Worm (Caenorhabditis elegans) whole organism, L4/young adult: ENCODE data around the gene Y39A3B.7.

ENCODE experiments used
- dao-5 ChIP-seq: sonication (generic microtip); optimal IDR thresholded peaks from 2 replicates; lab custom pipeline; 2016; ENCODE audit warnings: missing genotype, missing genetic modification characterization, moderate library complexity, missing compliant biosample characterization
- him-1 ChIP-seq: sonication (generic microtip); optimal IDR thresholded peaks from 2 replicates; lab custom pipeline; 2016; ENCODE audit warnings: missing genotype, missing genetic modification reagents, missing genetic modification characterization, missing compliant biosample characterization

DNA sequence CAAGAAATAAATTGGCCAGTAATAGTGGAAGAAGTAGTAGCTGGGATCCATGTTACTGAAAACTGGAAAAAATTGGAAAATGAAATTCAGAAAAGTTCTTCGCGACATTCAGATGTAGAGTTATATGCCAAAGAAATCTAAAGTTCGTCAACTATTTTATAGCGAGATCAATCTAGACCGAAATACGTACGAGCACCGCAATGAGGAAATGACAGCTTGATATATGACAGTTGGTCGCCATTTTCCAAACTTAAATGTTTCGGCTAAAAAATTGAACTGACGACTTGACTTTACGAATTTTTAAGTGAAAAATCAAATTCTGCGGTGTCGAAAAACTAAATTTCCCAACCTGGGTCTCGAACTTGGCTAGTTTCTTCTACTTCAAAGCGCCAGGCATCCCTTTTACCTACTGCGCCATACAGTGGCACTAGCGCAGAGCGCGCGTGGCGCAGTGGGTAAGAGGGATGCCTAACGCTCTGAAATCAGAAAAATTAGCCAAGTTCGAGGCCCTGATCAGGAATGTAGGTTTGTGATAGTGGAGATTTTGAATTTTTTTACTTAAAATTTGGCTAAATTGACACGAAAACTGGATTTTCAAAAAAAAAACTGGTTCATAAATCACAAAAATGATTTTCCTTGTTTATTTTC is 2.0 kb downstream of the Y39A3B.7 start, which contains the start of gene srd-66:
- TF ChIP-seq him-1 (tag; lab: Kevin White, UChicago) = no peak
- TF ChIP-seq dao-5 (tag; lab: Kevin White, UChicago) = no peak
